Worm (Caenorhabditis elegans) whole organism, L3 larva: Measurements from ENCODE around the gene F13H10.9.

Source experiments
- R02D3.7 ChIP-seq: fragments of 150-350 bp; optimal IDR thresholded peaks from 2 replicates; lab custom pipeline; 2014; ENCODE audit warnings: missing biosample characterization, missing genetic modification characterization
- aly-2 ChIP-seq: fragments of 150-350 bp; optimal IDR thresholded peaks from 2 replicates; lab custom pipeline; 2014; ENCODE audit warnings: missing biosample characterization, missing genetic modification characterization
- ama-1 ChIP-seq: fragments of 150-350 bp; optimal IDR thresholded peaks from 2 replicates; lab custom pipeline; 2018
- ceh-28 ChIP-seq: fragments of 150-350 bp; optimal IDR thresholded peaks from 2 replicates; lab custom pipeline; 2014; ENCODE audit warnings: missing biosample characterization, missing genetic modification reagents, missing genetic modification characterization
- ceh-82 ChIP-seq: fragments of 150-350 bp; optimal IDR thresholded peaks from 2 replicates; lab custom pipeline; 2014; ENCODE audit warnings: missing biosample characterization, missing genetic modification characterization
- daf-12 ChIP-seq: fragments of 150-350 bp; optimal IDR thresholded peaks from 2 replicates; lab custom pipeline; 2014; ENCODE audit warnings: missing biosample characterization, missing genetic modification reagents, missing genetic modification characterization
- egl-27 ChIP-seq: sonication (generic microtip); optimal IDR thresholded peaks from 4 replicates; lab custom pipeline; 2017; ENCODE audit warnings: missing biosample characterization, missing genetic modification reagents, missing genetic modification characterization
- egl-5 ChIP-seq: fragments of 150-350 bp; optimal IDR thresholded peaks from 2 replicates; lab custom pipeline; 2017; ENCODE audit warnings: missing biosample characterization, missing genetic modification reagents, missing genetic modification characterization, inconsistent platforms
- elt-1 ChIP-seq: fragments of 150-350 bp; optimal IDR thresholded peaks from 2 replicates; lab custom pipeline; 2014; ENCODE audit warnings: missing biosample characterization, missing genetic modification characterization
- elt-2 ChIP-seq: sonication (generic microtip); optimal IDR thresholded peaks from 2 replicates; lab custom pipeline; 2016; ENCODE audit warnings: missing genetic modification reagents, mild to moderate bottlenecking, missing genetic modification characterization, missing compliant biosample characterization
- elt-3 ChIP-seq, 3 experiments: fragments of 150-350 bp in 1 of 3; sonication (generic microtip) in 2 of 3; optimal IDR thresholded peaks; 2 replicates in 2 of 3; 4 replicates in 1 of 3; lab custom pipeline; 2014 to 2017; ENCODE audit warnings: missing biosample characterization in 3 of 3, missing genetic modification characterization in 3 of 3
- fkh-10 ChIP-seq: sonication (generic microtip); optimal IDR thresholded peaks from 2 replicates; lab custom pipeline; 2017; ENCODE audit warnings: missing biosample characterization, missing genetic modification reagents, missing genetic modification characterization
- fkh-2 ChIP-seq: fragments of 150-350 bp; optimal IDR thresholded peaks from 2 replicates; lab custom pipeline; 2014; ENCODE audit warnings: missing biosample characterization, missing genetic modification reagents, missing genetic modification characterization
- hmg-11 ChIP-seq: sonication (generic microtip); optimal IDR thresholded peaks from 2 replicates; lab custom pipeline; 2016; ENCODE audit warnings: missing genetic modification characterization, missing compliant biosample characterization
- lin-15B ChIP-seq: fragments of 150-350 bp; optimal IDR thresholded peaks from 2 replicates; lab custom pipeline; 2014; ENCODE audit warnings: missing biosample characterization, missing genetic modification characterization
- lin-39 ChIP-seq: fragments of 150-350 bp; optimal IDR thresholded peaks from 2 replicates; lab custom pipeline; 2018; ENCODE audit warnings: missing biosample characterization, missing genetic modification reagents, missing genetic modification characterization
- lsy-12 ChIP-seq: sonication (generic microtip); optimal IDR thresholded peaks from 2 replicates; lab custom pipeline; 2016; ENCODE audit warnings: mild to moderate bottlenecking, missing genetic modification characterization, missing compliant biosample characterization
- mdl-1 ChIP-seq: fragments of 150-350 bp; optimal IDR thresholded peaks from 2 replicates; lab custom pipeline; 2014; ENCODE audit warnings: missing biosample characterization, missing genetic modification characterization
- nfya-1 ChIP-seq: sonication (generic microtip); optimal IDR thresholded peaks from 2 replicates; lab custom pipeline; 2017; ENCODE audit warnings: missing genetic modification characterization, mild to moderate bottlenecking, missing compliant biosample characterization, antibody characterized with exemption, moderate library complexity; ENCODE audit not compliant: insufficient read depth
- nhr-11 ChIP-seq: fragments of 150-350 bp; optimal IDR thresholded peaks from 2 replicates; lab custom pipeline; 2014; ENCODE audit warnings: missing biosample characterization, missing genetic modification characterization
- nhr-12 ChIP-seq: fragments of 150-350 bp; optimal IDR thresholded peaks from 2 replicates; lab custom pipeline; 2014; ENCODE audit warnings: missing biosample characterization, missing genetic modification characterization
- nhr-23 ChIP-seq: fragments of 150-350 bp; optimal IDR thresholded peaks from 2 replicates; lab custom pipeline; 2014; ENCODE audit warnings: missing biosample characterization, missing genetic modification reagents, missing genetic modification characterization
- nhr-237 ChIP-seq: fragments of 150-350 bp; optimal IDR thresholded peaks from 2 replicates; lab custom pipeline; 2014; ENCODE audit warnings: missing biosample characterization, missing genetic modification characterization
- nhr-25 ChIP-seq: sonication (generic microtip); optimal IDR thresholded peaks from 2 replicates; lab custom pipeline; 2017; ENCODE audit warnings: missing biosample characterization, missing genetic modification characterization
- nhr-28 ChIP-seq: fragments of 150-350 bp; optimal IDR thresholded peaks from 2 replicates; lab custom pipeline; 2014; ENCODE audit warnings: missing biosample characterization, missing genetic modification characterization
- nhr-43 ChIP-seq: sonication (generic microtip); optimal IDR thresholded peaks from 2 replicates; lab custom pipeline; 2016; ENCODE audit warnings: mild to moderate bottlenecking, missing genetic modification characterization, missing compliant biosample characterization; ENCODE audit not compliant: poor library complexity, severe bottlenecking
- pha-4 ChIP-seq: fragments of 150-350 bp; optimal IDR thresholded peaks from 2 replicates; lab custom pipeline; 2014; ENCODE audit warnings: missing biosample characterization, missing genetic modification reagents, missing genetic modification characterization
- pqm-1 ChIP-seq: fragments of 150-350 bp; optimal IDR thresholded peaks from 2 replicates; lab custom pipeline; 2017; ENCODE audit warnings: missing biosample characterization, missing genetic modification characterization, inconsistent platforms
- sea-2 ChIP-seq: fragments of 150-350 bp; sonication (generic microtip); optimal IDR thresholded peaks from 4 replicates; lab custom pipeline; 2014; ENCODE audit warnings: missing biosample characterization, missing genetic modification reagents, missing genetic modification characterization
- skn-1 ChIP-seq: fragments of 150-350 bp; optimal IDR thresholded peaks from 2 replicates; lab custom pipeline; 2014; ENCODE audit warnings: missing biosample characterization, missing genetic modification characterization
- snpc-4 ChIP-seq: fragments of 150-350 bp; optimal IDR thresholded peaks from 2 replicates; lab custom pipeline; 2014; ENCODE audit warnings: missing biosample characterization, missing genetic modification characterization
- zag-1 ChIP-seq: fragments of 150-350 bp; optimal IDR thresholded peaks from 2 replicates; lab custom pipeline; 2014; ENCODE audit warnings: missing biosample characterization, missing genetic modification characterization
- ztf-4 ChIP-seq: fragments of 150-350 bp; optimal IDR thresholded peaks from 2 replicates; lab custom pipeline; 2014; ENCODE audit warnings: missing biosample characterization, missing genetic modification characterization

F13H10.9 gene

DNA sequence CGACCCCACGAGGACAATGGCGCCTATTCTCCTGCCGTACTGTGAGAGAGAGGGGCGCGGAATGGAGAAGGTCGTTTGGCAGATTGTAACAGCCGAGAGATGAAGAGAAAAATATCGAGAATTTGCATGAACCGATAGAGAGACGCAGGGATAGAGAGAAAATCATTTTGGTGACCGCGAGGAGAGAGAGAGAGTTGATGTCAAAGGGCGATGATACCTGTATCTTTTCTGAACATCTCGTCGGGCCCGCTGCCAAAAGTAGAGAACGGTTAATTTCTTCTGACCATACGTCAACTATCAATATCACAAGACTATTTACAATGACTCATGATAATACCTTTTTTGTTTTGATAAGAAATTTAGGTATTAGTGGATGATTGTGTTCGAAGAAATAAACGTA is 25.7 kb upstream of the F13H10.9 start:
- TF ChIP-seq hmg-11 (tag; lab: Kevin White, UChicago) (peak; percentile 24), pqm-1 (tag; lab: Kevin White, UChicago) (peak; percentile 22), nhr-237 (tag; lab: Kevin White, UChicago) (no peak), nhr-23 (tag; lab: Kevin White, UChicago) (peak; percentile 46), nhr-43 (peak; percentile 61), fkh-10 (no peak), mdl-1 (peak; percentile 53), ceh-28 (peak; percentile 21), lin-39 (tag; lab: Kevin White, UChicago) (no peak), pha-4 (tag; lab: Kevin White, UChicago) (peak; percentile 55), elt-1 (tag; lab: Kevin White, UChicago) (peak; percentile 73), nfya-1 (tag; lab: Kevin White, UChicago) (peak; percentile 24), ama-1 (lab: Kevin White, UChicago) (peak; percentile 36), snpc-4 (tag; lab: Kevin White, UChicago) (no peak), elt-2 (tag; lab: Kevin White, UChicago) (peak; percentile 44), nhr-28 (tag; lab: Kevin White, UChicago) (no peak), nhr-25 (tag; lab: Kevin White, UChicago) (peak; percentile 95)

DNA sequence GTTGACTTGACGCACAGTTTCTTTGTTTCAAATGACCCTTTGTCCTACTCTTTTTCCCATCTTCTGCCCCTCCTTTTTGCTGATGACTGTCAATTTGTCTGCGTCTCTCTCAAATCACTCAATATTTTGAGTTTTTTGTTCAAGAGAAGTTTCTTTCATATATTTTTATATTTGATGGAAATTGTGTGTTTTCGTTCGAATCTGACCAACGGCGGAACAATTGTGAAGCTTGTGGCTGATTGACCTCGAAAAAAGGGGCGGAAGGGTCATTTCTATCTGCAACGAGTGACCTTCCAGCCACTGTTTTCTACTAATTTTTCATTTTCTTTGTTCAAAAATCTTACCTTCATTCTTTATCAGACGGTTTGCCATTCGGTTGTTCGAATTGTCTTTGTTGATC is 23.1 kb upstream of the F13H10.9 start:
- no peak for TF ChIP-seq lsy-12 (tag; lab: Kevin White, UChicago)
- TF ChIP-seq elt-3 (tag; optimal IDR thresholded peaks at IDR 0.05; lab: Kevin White, UChicago) = no peak
- no peak for TF ChIP-seq nhr-11 (tag; lab: Kevin White, UChicago)
- TF ChIP-seq elt-2 (tag; lab: Kevin White, UChicago) = no peak
- no peak for TF ChIP-seq nhr-28 (tag; lab: Kevin White, UChicago)
- TF ChIP-seq egl-27 (tag; lab: Kevin White, UChicago) = no peak
- TF ChIP-seq ztf-4 (tag; lab: Kevin White, UChicago) = no peak
- peak; percentile 61 for TF ChIP-seq nhr-25 (tag; lab: Kevin White, UChicago)

DNA sequence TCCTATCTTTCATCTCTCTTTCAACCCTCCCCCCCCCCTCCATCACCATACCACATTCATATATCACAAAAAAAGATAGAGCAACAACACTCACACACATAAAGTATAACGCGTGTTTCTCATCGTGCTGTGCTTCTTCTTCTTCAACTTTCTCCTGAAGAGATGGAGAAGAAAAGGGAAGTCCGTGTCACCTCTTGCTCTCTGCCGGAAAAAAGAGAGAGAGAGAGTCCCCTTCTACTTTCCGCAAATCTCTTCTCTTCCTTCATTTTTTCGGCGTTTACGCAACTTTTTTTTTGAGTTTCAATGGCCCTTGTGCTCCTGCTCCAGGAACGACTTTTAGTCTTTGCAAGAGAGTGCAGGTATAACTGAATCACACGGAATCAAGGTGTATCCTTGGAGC is 22.0 kb upstream of the F13H10.9 start:
- TF ChIP-seq nfya-1 (tag; lab: Kevin White, UChicago) (peak; percentile 30), ztf-4 (tag; lab: Kevin White, UChicago) (no peak), egl-5 (peak; percentile 12), fkh-10 (peak; percentile 53), lin-39 (tag; lab: Kevin White, UChicago) (peak; percentile 34)
- TF ChIP-seq, all 47 proteins: peak for 4

ce11 chrIV:10980628-10981027 is 21.1 kb upstream of the F13H10.9 start:
- TF ChIP-seq elt-3 (tag; optimal IDR thresholded peaks at IDR 0.05; lab: Kevin White, UChicago) (no peak), nhr-28 (tag; lab: Kevin White, UChicago) (no peak), nhr-43 (no peak), ceh-82 (tag; lab: Kevin White, UChicago) (no peak), daf-12 (tag; lab: Kevin White, UChicago) (no peak), zag-1 (tag; lab: Kevin White, UChicago) (no peak), lin-15B (no peak), fkh-2 (no peak), nhr-25 (tag; lab: Kevin White, UChicago) (peak; percentile 6), aly-2 (tag; lab: Kevin White, UChicago) (no peak), skn-1 (tag; lab: Kevin White, UChicago) (no peak), mdl-1 (no peak), sea-2 (GFP tag; lab: Kevin White, UChicago) (no peak), ztf-4 (tag; lab: Kevin White, UChicago) (no peak), pha-4 (tag; lab: Kevin White, UChicago) (peak; percentile 38), nhr-12 (tag; lab: Kevin White, UChicago) (no peak), lin-39 (tag; lab: Kevin White, UChicago) (no peak), nfya-1 (tag; lab: Kevin White, UChicago) (no peak), elt-2 (tag; lab: Kevin White, UChicago) (peak; percentile 17), R02D3.7 (tag; lab: Kevin White, UChicago) (no peak)

DNA sequence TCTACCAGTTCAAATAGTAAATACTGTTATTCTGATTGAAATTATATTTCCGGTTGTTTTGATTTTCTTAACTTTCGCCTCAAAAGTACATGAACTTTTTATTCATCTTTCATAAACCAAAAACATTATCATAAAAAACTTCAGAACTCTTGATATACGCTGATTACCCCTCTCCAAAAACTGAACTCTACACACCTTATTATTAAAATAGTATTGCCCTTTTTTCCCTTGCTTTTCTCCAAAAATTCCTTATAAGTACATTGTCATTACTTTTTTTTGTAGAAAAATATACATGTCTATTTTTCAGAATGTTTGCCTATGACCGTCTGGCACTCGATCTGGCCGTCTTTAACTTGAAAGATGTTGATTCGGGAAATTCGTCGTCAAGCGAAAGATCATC is 20.0 kb upstream of the F13H10.9 start, which contains the start of gene Y43E12A.2:
Y43E12A.2 (plus strand) TSS at position 301 of the 400 bp plus-strand sequence.
- TF ChIP-seq pqm-1 (tag; lab: Kevin White, UChicago) = no peak
- TF ChIP-seq pha-4 (tag; lab: Kevin White, UChicago) = peak; percentile 14
